Worm (Caenorhabditis elegans) whole organism, L2 larva: ENCODE measurements around the gene T01B7.9.

Experiments used
- ama-1 ChIP-seq: fragments of 150-350 bp; optimal IDR thresholded peaks from 2 replicates; lab custom pipeline; 2018; ENCODE audit warnings: inconsistent platforms
- ceh-82 ChIP-seq: fragments of 150-350 bp; optimal IDR thresholded peaks from 2 replicates; lab custom pipeline; 2014; ENCODE audit warnings: missing biosample characterization, missing genetic modification characterization
- lsy-2 ChIP-seq, 2 experiments: fragments of 150-350 bp in 1 of 2; sonication (generic microtip) in 1 of 2; optimal IDR thresholded peaks; 2 replicates each; lab custom pipeline; 2014 to 2017; ENCODE audit warnings: missing biosample characterization in 2 of 2, missing genetic modification characterization in 2 of 2
- nhr-237 ChIP-seq: fragments of 150-350 bp; optimal IDR thresholded peaks from 2 replicates; lab custom pipeline; 2014; ENCODE audit warnings: missing biosample characterization, missing genetic modification characterization
- nhr-25 ChIP-seq: fragments of 150-350 bp; sonication (generic microtip); optimal IDR thresholded peaks from 3 replicates; lab custom pipeline; 2014; ENCODE audit warnings: missing biosample characterization, missing genetic modification characterization
- unc-39 ChIP-seq: fragments of 150-350 bp; optimal IDR thresholded peaks from 2 replicates; lab custom pipeline; 2014; ENCODE audit warnings: missing biosample characterization, missing genetic modification characterization
- unc-55 ChIP-seq: fragments of 150-350 bp; sonication (generic microtip); optimal IDR thresholded peaks from 3 replicates; lab custom pipeline; 2014; ENCODE audit warnings: missing biosample characterization, missing genetic modification reagents, missing genetic modification characterization
- unc-62 ChIP-seq: fragments of 150-350 bp; optimal IDR thresholded peaks from 2 replicates; lab custom pipeline; 2014; ENCODE audit warnings: missing biosample characterization, missing genetic modification reagents, missing genetic modification characterization
- ztf-4 ChIP-seq: fragments of 150-350 bp; optimal IDR thresholded peaks from 2 replicates; lab custom pipeline; 2014; ENCODE audit warnings: missing biosample characterization, missing genetic modification characterization

- TF ChIP-seq ceh-82 (tag; lab: Kevin White, UChicago) (no peak), ama-1 (lab: Kevin White, UChicago) (no peak), unc-39 (tag; lab: Kevin White, UChicago) (no peak), nhr-237 (no peak), unc-55 (GFP tag; lab: Kevin White, UChicago) (no peak), unc-62 (GFP tag; lab: Kevin White, UChicago) (no peak), ztf-4 (tag; lab: Kevin White, UChicago) (no peak), lsy-2 (tag; optimal IDR thresholded peaks at IDR 0.05; lab: Kevin White, UChicago) (no peak), nhr-25 (no peak)
Observed at ce11 chrII:8755270-8755669, 28.7 kb upstream of the T01B7.9 start, which contains the start of gene K08F8.7.
